2 worm cellular contexts compared by ENCODE assay signal in the genomic region with DNA sequence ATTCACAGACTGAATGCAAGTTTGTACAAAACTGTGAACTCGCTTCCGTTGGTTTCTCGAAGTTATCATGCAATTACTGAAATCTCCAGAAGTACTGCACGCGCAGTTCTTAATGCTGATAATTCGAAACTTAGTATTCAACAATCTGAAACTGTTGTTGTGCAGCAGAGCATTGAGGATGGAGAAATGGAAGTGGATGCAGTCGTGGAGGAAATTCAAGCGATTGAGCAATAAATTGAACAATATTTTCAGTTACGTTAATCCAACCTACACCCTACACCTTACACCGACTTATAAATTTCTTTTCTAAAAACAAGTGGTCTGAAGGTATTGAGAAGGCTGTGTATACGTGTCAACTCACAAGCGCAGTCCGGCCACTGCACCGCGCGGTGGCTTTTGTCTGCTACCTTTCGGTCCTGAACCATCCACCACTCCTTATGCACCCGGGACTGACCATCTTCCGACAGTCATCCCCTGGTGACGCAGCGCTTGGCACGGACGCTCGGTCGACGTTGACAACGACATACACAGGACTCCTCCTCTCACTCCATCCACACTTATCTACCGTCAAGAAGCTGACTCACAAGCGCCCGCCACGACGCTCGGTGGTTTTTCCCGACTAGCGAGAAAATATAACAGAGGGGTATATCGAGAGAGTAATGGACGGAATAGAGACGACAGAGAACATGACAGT.
A peak's percentile ranks its signal among the peaks of the same experiment; 100 is the strongest.
TF ChIP-seq lines count a peak whose summit lies in the region.
"Not testable (repeated sequence)": the region's sequence is repeated elsewhere in the genome, so short reads cannot be mapped to it uniquely, and the experiment has no call there.

No protein-coding gene starts in this region.

TF ChIP-seq in whole organism, L4 larva, 104 proteins besides CTCF, POLR2A, EP300 and RAD21 (continued from another document):
- TF ChIP-seq ctbp-1 (GFP tag; IDR thresholded peaks at IDR 0.05; lab: Robert Waterston, UW) (peak; percentile 69), duxl-1 (tag; optimal IDR thresholded peaks at IDR 0.05; lab: Kevin White, UChicago; ENCODE audit: poor library complexity) (peak; percentile 79), lim-7 (GFP tag; IDR thresholded peaks at IDR 0.05; lab: Robert Waterston, UW) (peak; percentile 65), unc-62 (GFP tag; optimal IDR thresholded peaks at IDR 0.05 in 1 of 2; lab: Kevin White, UChicago) (peak in 1 of 2 experiments; percentile 66), dmd-6 (GFP tag; IDR thresholded peaks at IDR 0.05; lab: Robert Waterston, UW) (peak; percentile 63), fkh-10 (GFP tag; optimal IDR thresholded peaks at IDR 0.05; lab: Kevin White, UChicago) (peak; percentile 4), rbr-2 (tag; optimal IDR thresholded peaks at IDR 0.05; lab: Kevin White, UChicago) (peak; percentile 69), lin-29 (GFP tag; IDR thresholded peaks at IDR 0.05; lab: Robert Waterston, UW) (0 out of 2 replicates have a peak, but pooled peaks have one; percentile 16), php-3 (GFP tag; IDR thresholded peaks at IDR 0.05; lab: Robert Waterston, UW) (peak; percentile 48), mep-1 (tag; optimal IDR thresholded peaks at IDR 0.05; lab: Kevin White, UChicago) (peak; percentile 72), hlh-11 (tag; optimal IDR thresholded peaks at IDR 0.05; lab: Kevin White, UChicago) (peak; percentile 78), saeg-2 (GFP tag; IDR thresholded peaks at IDR 0.05; lab: Robert Waterston, UW) (0 out of 2 replicates have a peak, but pooled peaks have one; percentile 68), tra-1 (GFP tag; IDR thresholded peaks at IDR 0.05; lab: Robert Waterston, UW) (peak; percentile 64), dve-1 (tag; optimal IDR thresholded peaks at IDR 0.05; lab: Kevin White, UChicago; ENCODE audit: insufficient read depth) (peak; percentile 43), spr-3 (GFP tag; optimal IDR thresholded peaks at IDR 0.05; lab: Kevin White, UChicago) (peak; percentile 44), dmd-8 (GFP tag; IDR thresholded peaks at IDR 0.05; lab: Robert Waterston, UW) (peak; percentile 75; the same call in 1 of the 2 replicates), T20F7.1 (GFP tag; optimal IDR thresholded peaks at IDR 0.05; lab: Kevin White, UChicago) (peak; percentile 57), nhr-41 (GFP tag; IDR thresholded peaks at IDR 0.05; lab: Robert Waterston, UW) (peak; percentile 78), madf-9 (GFP tag; conservative IDR thresholded peaks at IDR 0.05; lab: Robert Waterston, UW) (peak; percentile 56; the same call in 1 of the 2 replicates), lin-13 (GFP tag; optimal IDR thresholded peaks at IDR 0.05; lab: Kevin White, UChicago) (peak; percentile 38), zfp-3 (GFP tag; conservative IDR thresholded peaks at IDR 0.05; lab: Robert Waterston, UW) (0 out of 2 replicates have a peak, but pooled peaks have one; percentile 34), nhr-28 (tag; optimal IDR thresholded peaks at IDR 0.05; lab: Kevin White, UChicago) (peak; percentile 18), T26A8.4 (GFP tag; IDR thresholded peaks at IDR 0.05; lab: Robert Waterston, UW) (peak; percentile 89), Y5F2A.4 (GFP tag; optimal IDR thresholded peaks at IDR 0.05; lab: Kevin White, UChicago) (peak; percentile 19), D1046.2 (GFP tag; IDR thresholded peaks at IDR 0.05; lab: Robert Waterston, UW) (peak; percentile 8; the same call in 1 of the 2 replicates), dmd-9 (GFP tag; IDR thresholded peaks at IDR 0.05; lab: Robert Waterston, UW) (0 out of 2 replicates have a peak, but pooled peaks have one; percentile 30), daf-16 (GFP tag; optimal IDR thresholded peaks at IDR 0.05; lab: Kevin White, UChicago) (peak in 1 of 2 experiments; percentile 48), daf-16 (tag; optimal IDR thresholded peaks at IDR 0.05; lab: Kevin White, UChicago) (peak; percentile 40), vab-7 (GFP tag; IDR thresholded peaks at IDR 0.05; lab: Robert Waterston, UW) (0 out of 2 replicates have a peak, but pooled peaks have one; percentile 43), mxl-2 (GFP tag; conservative IDR thresholded peaks at IDR 0.05; lab: Robert Waterston, UW) (0 out of 2 replicates have a peak, but pooled peaks have one; percentile 56), pha-4 (GFP tag; IDR thresholded peaks at IDR 0.05; lab: Robert Waterston, UW) (peak; percentile 82), F44E2.7 (GFP tag; IDR thresholded peaks at IDR 0.05; lab: Robert Waterston, UW) (peak; percentile 68; the same call in 1 of the 2 replicates), Y48G9A.11 (GFP tag; IDR thresholded peaks at IDR 0.05; lab: Robert Waterston, UW) (0 out of 2 replicates have a peak, but pooled peaks have one; percentile 7), Y105C5A.15 (GFP tag; IDR thresholded peaks at IDR 0.05; lab: Robert Waterston, UW) (0 out of 2 replicates have a peak, but pooled peaks have one; percentile 12), F10B5.3 (tag; optimal IDR thresholded peaks at IDR 0.05; lab: Kevin White, UChicago) (peak; percentile 68), lin-1 (GFP tag; IDR thresholded peaks at IDR 0.05; lab: Robert Waterston, UW) (peak; percentile 63), pqm-1 (tag; optimal IDR thresholded peaks at IDR 0.05; lab: Kevin White, UChicago) (peak; percentile 70), lsy-2 (tag; optimal IDR thresholded peaks at IDR 0.05; lab: Kevin White, UChicago) (peak in 1 of 2 experiments; percentile 64), mxl-3 (GFP tag; optimal IDR thresholded peaks at IDR 0.05; lab: Kevin White, UChicago) (peak; percentile 48), nhr-25 (tag; optimal IDR thresholded peaks at IDR 0.05; lab: Kevin White, UChicago; ENCODE audit: borderline replicate concordance, insufficient read depth) (peak; percentile 79), madf-5 (GFP tag; IDR thresholded peaks at IDR 0.05; lab: Robert Waterston, UW) (peak; percentile 46 to 62; a peak in 1 of 4 replicates), nhr-42 (GFP tag; IDR thresholded peaks at IDR 0.05; lab: Robert Waterston, UW) (peak; percentile 68), snpc-1.2 (GFP tag; IDR thresholded peaks at IDR 0.05; lab: Robert Waterston, UW) (peak; percentile 30; the same call in 1 of the 2 replicates), arid-1 (GFP tag; conservative IDR thresholded peaks at IDR 0.05; lab: Robert Waterston, UW) (peak; percentile 68), ceh-20 (GFP tag; IDR thresholded peaks at IDR 0.05; lab: Robert Waterston, UW) (peak; percentile 73), nhr-48 (tag; optimal IDR thresholded peaks at IDR 0.05; lab: Kevin White, UChicago) (peak; percentile 77), gei-8 (GFP tag; optimal IDR thresholded peaks at IDR 0.05; lab: Kevin White, UChicago) (peak; percentile 41)
- TF ChIP-seq unc-62, pha-4 (tag; optimal IDR thresholded peaks at IDR 0.05; lab: Kevin White, UChicago): not testable (repeated sequence)
TF ChIP-seq in whole organism, L4 larva: peak in this region for 65; not testable (repeated sequence) for 39.

TF ChIP-seq in whole organism, late embryonic, 69 proteins besides CTCF, POLR2A, EP300 and RAD21 (continued from another document):
- TF ChIP-seq C08G9.2 (tag; optimal IDR thresholded peaks at IDR 0.05; lab: Kevin White, UChicago) (peak; percentile 43), ceh-18 (tag; optimal IDR thresholded peaks at IDR 0.05; lab: Kevin White, UChicago) (peak; percentile 87), gmeb-2 (tag; optimal IDR thresholded peaks at IDR 0.05; lab: Kevin White, UChicago) (peak; percentile 60), ttx-3 (tag; optimal IDR thresholded peaks at IDR 0.05; lab: Kevin White, UChicago) (peak; percentile 31), lin-11 (tag; optimal IDR thresholded peaks at IDR 0.05; lab: Kevin White, UChicago) (peak; percentile 32), ceh-48 (tag; optimal IDR thresholded peaks at IDR 0.05; lab: Kevin White, UChicago) (peak; percentile 28), zip-5 (tag; optimal IDR thresholded peaks at IDR 0.05; lab: Kevin White, UChicago) (peak; percentile 10), ceh-34 (tag; optimal IDR thresholded peaks at IDR 0.05; lab: Kevin White, UChicago) (peak; percentile 56), fkh-6 (tag; optimal IDR thresholded peaks at IDR 0.05; lab: Kevin White, UChicago) (peak; percentile 63), ceh-14 (tag; optimal IDR thresholded peaks at IDR 0.05; lab: Kevin White, UChicago) (peak; percentile 39), sox-4 (tag; optimal IDR thresholded peaks at IDR 0.05; lab: Kevin White, UChicago) (peak; percentile 54), ceh-2 (tag; optimal IDR thresholded peaks at IDR 0.05; lab: Kevin White, UChicago) (peak; percentile 7), ceh-24 (tag; optimal IDR thresholded peaks at IDR 0.05; lab: Kevin White, UChicago) (peak; percentile 39), F13H6.1 (tag; optimal IDR thresholded peaks at IDR 0.05; lab: Kevin White, UChicago) (peak; percentile 34), elt-2 (tag; optimal IDR thresholded peaks at IDR 0.05; lab: Kevin White, UChicago) (peak; percentile 41), tbx-2 (tag; optimal IDR thresholded peaks at IDR 0.05; lab: Kevin White, UChicago) (peak; percentile 51), madf-2 (tag; optimal IDR thresholded peaks at IDR 0.05; lab: Kevin White, UChicago) (peak; percentile 69), ahr-1 (tag; optimal IDR thresholded peaks at IDR 0.05; lab: Kevin White, UChicago) (peak; percentile 43), che-1 (tag; optimal IDR thresholded peaks at IDR 0.05; lab: Kevin White, UChicago) (peak; percentile 54), syd-9 (tag; optimal IDR thresholded peaks at IDR 0.05; lab: Kevin White, UChicago) (peak; percentile 62), ref-2 (tag; optimal IDR thresholded peaks at IDR 0.05; lab: Kevin White, UChicago) (peak; percentile 47), ceh-19 (GFP tag; optimal IDR thresholded peaks at IDR 0.05; lab: Kevin White, UChicago) (peak; percentile 37), pha-2 (tag; optimal IDR thresholded peaks at IDR 0.05; lab: Kevin White, UChicago) (peak; percentile 77)
TF ChIP-seq in whole organism, late embryonic: peak in this region for 43; not testable (repeated sequence) for 26.
